Worm (Caenorhabditis elegans): ENCODE data around the gene C23G10.1.

The C23G10.1 gene

DNA sequence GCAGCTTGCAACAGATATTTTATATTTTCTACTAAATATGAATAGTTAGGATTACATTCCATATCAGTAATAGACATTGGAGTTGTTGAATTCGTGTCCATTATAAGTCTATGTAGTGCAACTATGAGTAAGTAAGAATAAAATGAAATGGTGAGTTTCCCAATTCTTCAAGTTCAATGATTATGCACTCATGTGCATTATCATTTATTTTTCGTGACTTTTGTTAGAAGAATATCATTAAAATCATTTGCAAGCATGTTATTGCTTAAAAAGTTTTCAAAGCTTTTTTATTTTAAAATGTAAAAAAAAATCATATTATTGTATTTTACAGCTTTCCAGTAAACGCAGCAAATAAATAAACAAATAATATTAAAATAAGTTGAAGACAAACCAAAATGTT, 47.6 kb downstream of the C23G10.1 start, which contains the start of gene srg-9:
Gene srg-9 (minus strand): TSS at position 101 of the 400 bp plus-strand sequence.
- TF ChIP-seq ceh-16 (tag; optimal IDR thresholded peaks at IDR 0.05) (no peak), elt-1 (tag; optimal IDR thresholded peaks at IDR 0.05) (no peak), nhr-12 (tag; optimal IDR thresholded peaks at IDR 0.05) (no peak), sma-3 (GFP tag; optimal IDR thresholded peaks at IDR 0.05) (no peak), nhr-129 (tag; optimal IDR thresholded peaks at IDR 0.05) (no peak), nhr-237 (tag; optimal IDR thresholded peaks at IDR 0.05) (no peak), lin-11 (tag; optimal IDR thresholded peaks at IDR 0.05) (no peak), ztf-1 (GFP tag; conservative IDR thresholded peaks at IDR 0.05) (no peak), mab-5 (tag; optimal IDR thresholded peaks at IDR 0.05) (no peak)

DNA sequence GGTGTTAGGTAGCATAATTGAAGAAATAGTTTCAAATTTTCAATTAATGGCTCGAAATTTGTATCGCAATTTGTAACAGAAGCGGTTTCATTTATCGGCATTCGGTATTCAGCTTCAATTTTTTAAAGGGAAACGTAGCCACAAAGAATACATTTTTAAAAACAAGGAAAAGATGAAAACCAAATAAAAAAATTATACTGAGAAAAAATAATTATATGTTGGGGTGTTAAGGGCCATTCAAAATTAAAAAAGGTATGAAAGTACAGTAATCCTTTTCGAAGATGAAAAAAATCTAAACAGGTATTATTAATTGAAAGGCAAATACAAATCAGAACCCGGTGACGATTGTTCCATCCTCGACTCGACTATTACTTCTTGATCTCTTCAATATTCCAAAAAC, 49.2 kb downstream of the C23G10.1 start, which contains the start of gene srg-1:
Gene srg-1 (minus strand): TSS at position 101 of the 400 bp plus-strand sequence.
- TF ChIP-seq lin-11 (tag; optimal IDR thresholded peaks at IDR 0.05) (no peak), ZK546.5 (tag; optimal IDR thresholded peaks at IDR 0.05) (no peak), aly-2 (tag; optimal IDR thresholded peaks at IDR 0.05) (no peak), blmp-1 (tag; optimal IDR thresholded peaks at IDR 0.05; ENCODE audit: insufficient read depth) (no peak), snpc-4 (tag; optimal IDR thresholded peaks at IDR 0.05) (no peak), fos-1 (tag; optimal IDR thresholded peaks at IDR 0.05) (no peak), nhr-6 (tag; optimal IDR thresholded peaks at IDR 0.05) (no peak), dmd-4 (tag; optimal IDR thresholded peaks at IDR 0.05) (no peak), unc-55 (GFP tag; optimal IDR thresholded peaks at IDR 0.05) (no peak)

DNA sequence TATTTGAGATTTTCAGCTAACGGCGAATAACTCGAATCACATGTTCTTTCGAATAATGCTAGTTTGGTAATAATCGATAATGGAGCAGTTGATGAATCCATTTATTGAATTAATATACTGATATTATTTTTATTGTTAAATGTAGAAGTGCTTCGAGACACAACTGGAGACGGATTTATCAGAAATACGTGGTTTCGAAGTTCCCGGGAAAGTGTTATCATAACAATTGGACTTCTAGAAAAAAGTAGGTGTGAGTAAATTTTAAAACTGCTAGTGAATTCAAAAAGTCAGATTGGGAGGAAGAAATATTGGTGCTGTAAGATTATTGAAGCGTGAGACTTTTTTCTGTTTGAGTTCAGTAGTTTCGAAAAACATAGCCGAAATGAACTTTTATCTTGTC, 51.0 kb downstream of the C23G10.1 start, which contains the start of gene srg-2:
Gene srg-2 (minus strand): TSS at position 101 of the 400 bp plus-strand sequence.
- no peak for TF ChIP-seq lin-13 (GFP tag; optimal IDR thresholded peaks at IDR 0.05)

DNA sequence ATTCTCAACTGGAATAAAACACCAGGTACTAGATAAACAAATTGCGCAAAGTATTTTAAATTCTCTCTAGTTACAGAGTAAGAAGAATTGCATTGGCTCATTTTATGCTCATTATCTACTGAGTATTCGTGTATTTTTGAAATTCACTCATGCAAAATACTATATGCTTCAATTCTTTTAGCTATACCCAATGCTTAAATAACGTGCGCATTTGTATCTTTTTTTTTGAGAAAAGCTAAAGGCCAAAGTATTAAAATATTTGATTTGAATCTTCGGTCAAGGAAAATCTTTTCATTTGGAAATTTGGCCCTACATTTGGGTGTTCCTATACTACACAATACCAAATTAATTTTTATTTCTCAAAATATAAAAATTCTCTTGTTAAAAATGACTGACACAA, 52.9 kb downstream of the C23G10.1 start, which contains the start of gene srg-4:
Gene srg-4 (minus strand): TSS at position 101 of the 400 bp plus-strand sequence.
- TF ChIP-seq unc-55 (GFP tag; optimal IDR thresholded peaks at IDR 0.05) (no peak), R02D3.7 (tag; optimal IDR thresholded peaks at IDR 0.05) (no peak), nhr-237 (tag; optimal IDR thresholded peaks at IDR 0.05) (no peak), unc-62 (GFP tag; optimal IDR thresholded peaks at IDR 0.05) (no peak), C34F6.9 (tag; optimal IDR thresholded peaks at IDR 0.05) (no peak), nhr-23 (tag; optimal IDR thresholded peaks at IDR 0.05) (no peak), nhr-21 (tag; optimal IDR thresholded peaks at IDR 0.05) (no peak), lin-11 (tag; optimal IDR thresholded peaks at IDR 0.05) (no peak), ztf-1 (GFP tag; conservative IDR thresholded peaks at IDR 0.05) (no peak), ceh-16 (tag; optimal IDR thresholded peaks at IDR 0.05) (no peak), peb-1 (tag; optimal IDR thresholded peaks at IDR 0.05) (no peak), mbf-1 (tag; optimal IDR thresholded peaks at IDR 0.05) (no peak), lin-39 (tag; optimal IDR thresholded peaks at IDR 0.05) (no peak), elt-3 (tag; optimal IDR thresholded peaks at IDR 0.05) (no peak), ztf-11 (tag; optimal IDR thresholded peaks at IDR 0.05) (no peak), fos-1 (tag; optimal IDR thresholded peaks at IDR 0.05) (no peak)
